Fruit fly (Drosophila melanogaster): ENCODE data around the gene aop.
A peak's percentile ranks its signal among the peaks of the same experiment; 100 is the strongest.

The aop gene

DNA sequence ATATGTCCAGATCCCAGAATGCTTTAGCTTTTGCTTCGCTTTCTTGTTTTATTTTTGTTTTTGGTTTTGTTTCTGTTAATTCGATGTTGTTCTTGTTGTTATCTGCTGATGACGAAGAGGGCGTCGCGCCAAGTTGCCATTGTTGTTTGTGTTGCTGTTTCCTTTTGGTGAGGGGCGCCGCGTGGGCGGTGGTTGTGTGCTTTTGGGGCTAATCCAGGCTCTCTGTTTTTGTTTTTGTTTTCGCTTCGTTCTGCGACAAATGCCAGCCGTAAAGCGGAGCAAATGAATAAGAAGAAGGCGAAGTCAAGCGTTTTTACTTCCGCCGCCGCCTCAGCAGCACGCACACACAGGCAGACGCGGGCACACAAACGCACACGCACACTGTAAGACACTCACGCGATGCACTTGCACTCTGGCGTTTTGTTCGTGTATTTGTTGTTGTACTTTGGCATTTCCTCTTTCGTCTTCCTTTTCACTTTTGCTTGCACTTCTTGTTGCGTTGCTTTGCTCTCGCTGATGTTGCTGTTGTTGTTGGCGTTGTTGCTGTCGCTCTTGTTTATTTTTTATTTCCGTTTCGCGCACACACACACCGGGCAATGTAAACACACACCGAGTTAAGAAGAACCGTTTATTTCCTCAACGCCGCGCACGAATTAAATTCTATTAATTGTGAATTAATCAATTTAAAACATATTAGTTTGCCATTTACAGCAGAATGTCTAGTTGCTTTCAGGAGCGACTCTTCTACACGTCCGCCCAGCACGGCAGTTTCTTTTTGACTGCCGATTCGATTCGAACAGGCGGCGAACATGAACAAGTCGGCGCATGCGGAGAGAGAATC, at the start of gene aop:
Gene aop, minus strand, starts transcription at position 786 of the 841 bp plus-strand sequence.
- TF ChIP-seq Eip78C (GFP tag) (peak; percentile 68), CG3032 (tag; optimal IDR thresholded peaks at IDR 0.05) (no peak), Smox (GFP tag; optimal IDR thresholded peaks at IDR 0.05) (peak; percentile 38), CG16779 (tag; optimal IDR thresholded peaks at IDR 0.05) (peak; percentile 60), CG4318 (GFP tag; optimal IDR thresholded peaks at IDR 0.05) (no peak), Hr4 (GFP tag; optimal IDR thresholded peaks at IDR 0.05) (no peak), Ets21C (GFP tag; optimal IDR thresholded peaks at IDR 0.05) (no peak), CG11762 (GFP tag; optimal IDR thresholded peaks at IDR 0.05; ENCODE audit: insufficient read depth) (no peak), CG6854 (GFP tag; optimal IDR thresholded peaks at IDR 0.05) (peak; percentile 54), CG7368 (GFP tag; optimal IDR thresholded peaks at IDR 0.05) (no peak), CG11294 (GFP tag; IDR thresholded peaks at IDR 0.05) (no peak), spab (GFP tag; optimal IDR thresholded peaks at IDR 0.05) (peak; percentile 12), CG34406 (GFP tag; optimal IDR thresholded peaks at IDR 0.05) (no peak), fkh (GFP tag; optimal IDR thresholded peaks at IDR 0.05) (peak; percentile 70), esn (GFP tag; optimal IDR thresholded peaks at IDR 0.05) (peak; percentile 23), CG9139 (GFP tag; optimal IDR thresholded peaks at IDR 0.05) (peak; percentile 49), Hr38 (GFP tag; optimal IDR thresholded peaks at IDR 0.05) (no peak), fd85E (GFP tag; optimal IDR thresholded peaks at IDR 0.05) (no peak), Gug (GFP tag; IDR thresholded peaks at IDR 0.05) (no peak), CG6276 (GFP tag; optimal IDR thresholded peaks at IDR 0.05) (peak; percentile 51), CG6163 (GFP tag; IDR thresholded peaks at IDR 0.05) (peak; percentile 65), dsx (GFP tag; optimal IDR thresholded peaks at IDR 0.05; ENCODE audit: poor library complexity, severe bottlenecking) (peak; percentile 69), lz (GFP tag; optimal IDR thresholded peaks at IDR 0.05) (peak; percentile 1), Lpt (GFP tag; optimal IDR thresholded peaks at IDR 0.05) (no peak), Hr39 (GFP tag; optimal IDR thresholded peaks at IDR 0.05) (no peak), vri (GFP tag; optimal IDR thresholded peaks at IDR 0.05) (peak; percentile 52), CG32006 (GFP tag; optimal IDR thresholded peaks at IDR 0.05) (no peak), CG6808 (GFP tag; optimal IDR thresholded peaks at IDR 0.05) (peak; percentile 40), Eip75B (GFP tag; optimal IDR thresholded peaks at IDR 0.05) (peak; percentile 59), pdm3 (GFP tag; optimal IDR thresholded peaks at IDR 0.05) (peak; percentile 28), Blimp-1 (GFP tag; optimal IDR thresholded peaks at IDR 0.05) (peak; percentile 69), CG8119 (GFP tag; IDR thresholded peaks at IDR 0.05) (no peak), Met (GFP tag; optimal IDR thresholded peaks at IDR 0.05) (peak; percentile 58), CG8632 (GFP tag; optimal IDR thresholded peaks at IDR 0.05) (peak; percentile 25), fd59A (GFP tag; optimal IDR thresholded peaks at IDR 0.05) (no peak), Sox14 (GFP tag; optimal IDR thresholded peaks at IDR 0.05) (peak; percentile 42), CG1621 (tag; optimal IDR thresholded peaks at IDR 0.05) (peak; percentile 21), Sox102F (GFP tag; optimal IDR thresholded peaks at IDR 0.05) (peak; percentile 75), CG8319 (GFP tag; optimal IDR thresholded peaks at IDR 0.05) (no peak), net (GFP tag; optimal IDR thresholded peaks at IDR 0.05) (peak; percentile 58), achi (GFP tag; optimal IDR thresholded peaks at IDR 0.05) (no peak), CG3919 (GFP tag; optimal IDR thresholded peaks at IDR 0.05) (peak; percentile 40), topi (GFP tag; optimal IDR thresholded peaks at IDR 0.05) (peak; percentile 54), CG10669 (GFP tag; optimal IDR thresholded peaks at IDR 0.05) (no peak), Eip93F (GFP tag; optimal IDR thresholded peaks at IDR 0.05) (peak; percentile 55), CG11902 (GFP tag; optimal IDR thresholded peaks at IDR 0.05) (no peak), dac (GFP tag; optimal IDR thresholded peaks at IDR 0.05) (no peak), CG31627 (GFP tag; optimal IDR thresholded peaks at IDR 0.05) (no peak), ss (GFP tag; optimal IDR thresholded peaks at IDR 0.05) (peak; percentile 68 to 83), Ets96B (tag; optimal IDR thresholded peaks at IDR 0.05) (peak; percentile 29)
